Worm (Caenorhabditis elegans) whole organism, mixed stage, embryonic: Measurements from ENCODE around the gene C18D4.4.

Experiments
- blmp-1 ChIP-seq: fragments of 150-350 bp; optimal IDR thresholded peaks from 2 replicates; lab custom pipeline; 2014; ENCODE audit warnings: missing biosample characterization, missing genetic modification characterization
- ces-1 ChIP-seq: fragments of 150-350 bp; optimal IDR thresholded peaks from 2 replicates; lab custom pipeline; 2014; ENCODE audit warnings: missing biosample characterization, missing genetic modification reagents, missing genetic modification characterization
- flh-1 ChIP-seq: fragments of 200-800 bp; sonication (Bioruptor generic); optimal IDR thresholded peaks from 2 replicates; lab custom pipeline; 2018; ENCODE audit warnings: mild to moderate bottlenecking, missing genetic modification characterization, moderate library complexity, missing compliant biosample characterization
- lin-32 ChIP-seq: fragments of 200-800 bp; sonication (Bioruptor generic); optimal IDR thresholded peaks from 2 replicates; lab custom pipeline; 2018; ENCODE audit warnings: mild to moderate bottlenecking, missing genetic modification characterization, missing compliant biosample characterization
- mep-1 ChIP-seq: fragments of 150-350 bp; optimal IDR thresholded peaks from 2 replicates; lab custom pipeline; 2017; ENCODE audit warnings: missing biosample characterization, missing genetic modification reagents, missing genetic modification characterization, inconsistent platforms
- nhr-12 ChIP-seq: fragments of 150-350 bp; optimal IDR thresholded peaks from 2 replicates; lab custom pipeline; 2014; ENCODE audit warnings: missing biosample characterization, missing genetic modification characterization
- nhr-2 ChIP-seq: fragments of 150-350 bp; optimal IDR thresholded peaks from 2 replicates; lab custom pipeline; 2014; ENCODE audit warnings: missing biosample characterization, missing genetic modification characterization
- nhr-28 ChIP-seq: fragments of 150-350 bp; optimal IDR thresholded peaks from 2 replicates; lab custom pipeline; 2014; ENCODE audit warnings: missing biosample characterization, missing genetic modification characterization
- unc-39 ChIP-seq: fragments of 150-350 bp; optimal IDR thresholded peaks from 2 replicates; lab custom pipeline; 2014; ENCODE audit warnings: missing biosample characterization, missing genetic modification characterization
- unc-62 ChIP-seq: fragments of 150-350 bp; optimal IDR thresholded peaks from 2 replicates; lab custom pipeline; 2014; ENCODE audit warnings: missing biosample characterization, missing genetic modification reagents, missing genetic modification characterization
- ztf-11 ChIP-seq: fragments of 150-350 bp; optimal IDR thresholded peaks from 2 replicates; lab custom pipeline; 2014; ENCODE audit warnings: missing biosample characterization, missing genetic modification characterization

DNA sequence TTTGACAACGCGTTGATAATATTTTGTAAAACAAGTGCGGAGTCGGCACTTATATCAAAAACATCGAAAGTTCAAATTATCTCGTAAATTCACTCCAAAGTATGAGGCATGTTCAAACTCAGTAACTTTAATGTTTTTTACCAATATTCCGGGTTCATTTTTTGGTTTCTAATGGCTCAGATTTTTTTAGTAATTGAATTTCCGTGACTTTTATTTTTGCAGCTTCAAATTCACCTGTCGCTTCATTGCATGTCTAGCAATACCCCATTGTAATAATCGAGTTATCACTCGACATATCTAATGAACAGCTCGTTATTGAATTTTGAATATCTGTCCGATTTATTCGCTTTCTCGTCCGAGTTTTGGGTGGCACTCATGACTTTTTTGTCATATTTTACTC is 3.6 kb downstream of the C18D4.4 start, which contains the start of gene srz-90:
- TF ChIP-seq ztf-11 (tag; lab: Kevin White, UChicago) (no peak), unc-39 (tag; lab: Kevin White, UChicago) (no peak), nhr-2 (no peak), mep-1 (tag; lab: Kevin White, UChicago) (no peak), flh-1 (GFP tag; lab: Kevin White, UChicago) (no peak), nhr-12 (no peak), blmp-1 (tag; lab: Kevin White, UChicago) (no peak), ces-1 (GFP tag; lab: Kevin White, UChicago) (no peak), nhr-28 (no peak), unc-62 (GFP tag; lab: Kevin White, UChicago) (no peak), lin-32 (GFP tag; lab: Kevin White, UChicago) (no peak)
